Worm (Caenorhabditis elegans): ENCODE data around the gene M02B7.7.
A peak's percentile ranks its signal among the peaks of the same experiment; 100 is the strongest.

M02B7.7 gene

ce11 chrIV:3781539-3781938, 25.5 kb downstream of the M02B7.7 start:
- TF ChIP-seq efl-1 (optimal IDR thresholded peaks at IDR 0.05): no peak
- TF ChIP-seq efl-1 (GFP tag; optimal IDR thresholded peaks at IDR 0.05 in 1 of 2): peak in 1 of 2 experiments; percentile 7
- no peak for TF ChIP-seq pqm-1 (tag; optimal IDR thresholded peaks at IDR 0.05)
- TF ChIP-seq F16B12.6 (tag; optimal IDR thresholded peaks at IDR 0.05): no peak
- TF ChIP-seq elt-3 (tag; optimal IDR thresholded peaks at IDR 0.05): no peak

ce11 chrIV:3774160-3774559, 32.8 kb downstream of the M02B7.7 start:
- TF ChIP-seq ces-1 (GFP tag; optimal IDR thresholded peaks at IDR 0.05) (no peak), elt-2 (tag; optimal IDR thresholded peaks at IDR 0.05) (no peak), sox-4 (tag; optimal IDR thresholded peaks at IDR 0.05) (peak; percentile 67), fkh-8 (tag; optimal IDR thresholded peaks at IDR 0.05) (peak; percentile 88), pax-3 (tag; optimal IDR thresholded peaks at IDR 0.05) (peak; percentile 20), unc-62 (GFP tag; optimal IDR thresholded peaks at IDR 0.05) (no peak), efl-3 (GFP tag; optimal IDR thresholded peaks at IDR 0.05) (no peak), hlh-17 (GFP tag; optimal IDR thresholded peaks at IDR 0.05; ENCODE audit: borderline replicate concordance) (no peak), elt-3 (tag; optimal IDR thresholded peaks at IDR 0.05) (no peak), zip-4 (GFP tag; optimal IDR thresholded peaks at IDR 0.05) (no peak), fos-1 (tag; optimal IDR thresholded peaks at IDR 0.05) (no peak), nhr-47 (tag; optimal IDR thresholded peaks at IDR 0.05) (peak; percentile 48), dsc-1 (tag; optimal IDR thresholded peaks at IDR 0.05) (peak; percentile 85), sup-37 (GFP tag; optimal IDR thresholded peaks at IDR 0.05) (no peak), C16A3.4 (tag; optimal IDR thresholded peaks at IDR 0.05) (no peak), ceh-82 (tag; optimal IDR thresholded peaks at IDR 0.05) (no peak), nhr-90 (tag; optimal IDR thresholded peaks at IDR 0.05; ENCODE audit: poor library complexity) (no peak), lin-35 (GFP tag; optimal IDR thresholded peaks at IDR 0.05) (peak in 1 of 2 experiments; percentile 7), nhr-71 (tag; optimal IDR thresholded peaks at IDR 0.05) (peak; percentile 42)

ce11 chrIV:3767749-3768148, 39.2 kb downstream of the M02B7.7 start:
- TF ChIP-seq nhr-90 (tag; optimal IDR thresholded peaks at IDR 0.05; ENCODE audit: poor library complexity): no peak
- no peak for TF ChIP-seq tlp-1 (tag; optimal IDR thresholded peaks at IDR 0.05)
- no peak for TF ChIP-seq nhr-71 (tag; optimal IDR thresholded peaks at IDR 0.05)
- no peak for TF ChIP-seq unc-86 (tag; optimal IDR thresholded peaks at IDR 0.05)

- no peak for TF ChIP-seq aha-1 (tag; optimal IDR thresholded peaks at IDR 0.05)
- no peak for TF ChIP-seq fkh-10 (GFP tag; optimal IDR thresholded peaks at IDR 0.05)
- TF ChIP-seq irx-1 (tag; optimal IDR thresholded peaks at IDR 0.05): no peak
Measured at ce11 chrIV:3766589-3766988, 40.4 kb downstream of the M02B7.7 start, which contains the start of gene vab-2. TSS of gene vab-2 (minus strand) at chrIV:3766826.

DNA sequence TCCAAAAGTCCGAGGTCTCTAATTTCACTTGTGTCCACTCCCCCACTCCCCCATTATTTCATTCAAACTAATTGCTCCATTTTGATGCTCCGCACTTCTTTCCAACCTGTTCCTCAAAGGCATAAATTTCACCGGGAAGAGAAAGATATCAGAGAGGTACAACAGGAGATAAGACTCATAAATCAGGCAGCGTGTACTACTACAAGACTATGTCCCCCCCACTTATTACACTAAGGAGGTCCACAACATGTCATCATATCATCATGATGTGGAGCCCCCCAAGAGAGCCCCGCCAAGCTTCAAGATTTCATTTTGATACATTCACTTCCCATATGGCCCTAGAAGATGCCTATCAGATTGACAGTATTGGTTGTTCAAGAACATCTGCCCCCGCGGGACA, 41.5 kb downstream of the M02B7.7 start:
- no peak for TF ChIP-seq lin-35 (GFP tag; optimal IDR thresholded peaks at IDR 0.05)
- peak; percentile 34 for TF ChIP-seq rnt-1 (tag; optimal IDR thresholded peaks at IDR 0.05)

- TF ChIP-seq nhr-11 (tag; optimal IDR thresholded peaks at IDR 0.05) (no peak), snu-23 (GFP tag; optimal IDR thresholded peaks at IDR 0.05) (no peak), ceh-8 (GFP tag; optimal IDR thresholded peaks at IDR 0.05) (peak; percentile 54), dsc-1 (tag; optimal IDR thresholded peaks at IDR 0.05) (peak; percentile 1)
Measured at ce11 chrIV:3764012-3764549, 42.9 kb downstream of the M02B7.7 start.

Data from whole organism, L1 larva.